Fruit fly (Drosophila melanogaster) whole organism, adult: ENCODE measurements around the gene CG12320.

Experiments used
- CG33017 ChIP-seq: fragments of 200-800 bp; sonication (Bioruptor generic); optimal IDR thresholded peaks from 2 replicates; lab custom pipeline; 2018; ENCODE audit warnings: missing biosample characterization, mild to moderate bottlenecking, missing genetic modification characterization, moderate library complexity
- CG7045 ChIP-seq: fragments of 200-800 bp; sonication (Bioruptor generic); optimal IDR thresholded peaks from 2 replicates; lab custom pipeline; 2017; ENCODE audit warnings: missing biosample characterization, mild to moderate bottlenecking, missing genetic modification characterization
- Clk ChIP-seq: fragments of 200-800 bp; sonication (Bioruptor generic); optimal IDR thresholded peaks from 2 replicates; lab custom pipeline; 2017; ENCODE audit warnings: missing biosample characterization, missing genetic modification characterization
- ovo ChIP-seq: fragments of 200-800 bp; sonication (Bioruptor generic); optimal IDR thresholded peaks from 2 replicates; lab custom pipeline; 2016; ENCODE audit warnings: missing biosample characterization, missing genetic modification characterization

dm6 chr3R:18261602-18262001 is 9.1 kb upstream of the CG12320 start:
- TF ChIP-seq ovo = no peak
- no peak for TF ChIP-seq CG7045
- no peak for TF ChIP-seq CG33017
- no peak for TF ChIP-seq Clk
